Fruit fly (Drosophila melanogaster) whole organism: ENCODE results near the gene AhcyL2.

ENCODE experiments used
- CG8478 ChIP-seq: fragments of >200 bp; optimal IDR thresholded peaks from 2 replicates; lab custom pipeline; 2018; ENCODE audit warnings: inconsistent platforms
- EcR ChIP-seq, 2 experiments: fragments of >200 bp; optimal IDR thresholded peaks; 2 replicates each; lab custom pipeline; 2017; ENCODE audit warnings: missing biosample characterization in 2 of 2, missing genetic modification characterization in 2 of 2, missing genetic modification reagents in 2 of 2
- pan ChIP-seq: fragments of >200 bp; optimal IDR thresholded peaks from 2 replicates; lab custom pipeline; 2017
- psq ChIP-seq: fragments of >200 bp; optimal IDR thresholded peaks from 2 replicates; lab custom pipeline; 2017

- TF ChIP-seq pan, result no peak
- TF ChIP-seq CG8478 (lab: Kevin White, UChicago), result no peak
- TF ChIP-seq EcR (GFP tag; optimal IDR thresholded peaks at IDR 0.05; lab: Kevin White, UChicago), result no peak
- no peak for TF ChIP-seq psq (lab: Kevin White, UChicago)
Observed at dm6 chr3R:16996059-16996959, 14.4 kb upstream of the AhcyL2 start, which contains the start of the genes EMC2A and CG3534.
